Fruit fly (Drosophila melanogaster) whole organism, embryonic: ENCODE results near the gene CG13247.

Source experiments
- Atf6 ChIP-seq: fragments of 200-800 bp; sonication (Bioruptor generic); IDR thresholded peaks from 2 replicates; pipeline ENCODE4 v1.3.6; 2022; ENCODE audit warnings: missing biosample characterization, missing genetic modification characterization
- B-H1 ChIP-seq: fragments of 200-800 bp; sonication (Bioruptor generic); IDR thresholded peaks from 3 replicates; pipeline ENCODE4 v1.3.6; 2022; ENCODE audit warnings: missing biosample characterization, missing genetic modification characterization
- Bteb2 ChIP-seq: fragments of 200-800 bp; sonication (Bioruptor generic); optimal IDR thresholded peaks from 2 replicates; lab custom pipeline; 2016; ENCODE audit warnings: missing biosample characterization, missing genetic modification characterization
- CG11398 ChIP-seq: fragments of 200-800 bp; sonication (Bioruptor generic); optimal IDR thresholded peaks from 2 replicates; lab custom pipeline; 2016; ENCODE audit warnings: missing biosample characterization, missing genetic modification characterization
- CG13424 ChIP-seq: fragments of 200-800 bp; sonication (Bioruptor generic); optimal IDR thresholded peaks from 2 replicates; lab custom pipeline; 2019; ENCODE audit warnings: missing biosample characterization, mild to moderate bottlenecking, missing genetic modification characterization, moderate library complexity
- CG14710 ChIP-seq: fragments of 200-800 bp; sonication (Bioruptor generic); optimal IDR thresholded peaks from 3 replicates; lab custom pipeline; 2019; ENCODE audit warnings: missing biosample characterization, mild to moderate bottlenecking, missing genetic modification characterization, moderate library complexity
- CG14860 ChIP-seq: fragments of 200-800 bp; sonication (Bioruptor generic); IDR thresholded peaks from 3 replicates; pipeline ENCODE4 v1.3.6; 2022; ENCODE audit warnings: missing biosample characterization, missing genetic modification characterization; ENCODE audit not compliant: partially characterized antibody
- CG17912 ChIP-seq: fragments of 200-800 bp; sonication (Bioruptor generic); optimal IDR thresholded peaks from 2 replicates; lab custom pipeline; 2018; ENCODE audit warnings: missing biosample characterization, mild to moderate bottlenecking, missing genetic modification characterization
- CG1792 ChIP-seq: fragments of 200-800 bp; sonication (Bioruptor generic); optimal IDR thresholded peaks from 2 replicates; lab custom pipeline; 2016; ENCODE audit warnings: missing biosample characterization, missing genetic modification characterization
- CG18476 ChIP-seq: fragments of 200-800 bp; sonication (Bioruptor generic); optimal IDR thresholded peaks from 2 replicates; lab custom pipeline; 2016; ENCODE audit warnings: missing biosample characterization, mild to moderate bottlenecking, missing genetic modification characterization
- CG18619 ChIP-seq: fragments of 200-800 bp; sonication (Bioruptor generic); optimal IDR thresholded peaks from 3 replicates; lab custom pipeline; 2017; ENCODE audit warnings: missing biosample characterization, mild to moderate bottlenecking, missing genetic modification characterization
- CG2120 ChIP-seq: fragments of 200-800 bp; sonication (Bioruptor generic); optimal IDR thresholded peaks from 3 replicates; lab custom pipeline; 2016; ENCODE audit warnings: missing biosample characterization, missing genetic modification characterization
- CG2875 ChIP-seq: fragments of 200-800 bp; sonication (Bioruptor generic); optimal IDR thresholded peaks from 2 replicates; lab custom pipeline; 2017; ENCODE audit warnings: missing biosample characterization, mild to moderate bottlenecking, missing genetic modification characterization, missing genetic modification reagents
- CG34224 ChIP-seq: fragments of 200-800 bp; sonication (Bioruptor generic); IDR thresholded peaks from 3 replicates; pipeline ENCODE4 v1.3.6; 2022; ENCODE audit warnings: missing biosample characterization, missing genetic modification characterization; ENCODE audit not compliant: partially characterized antibody
- CG4404 ChIP-seq: fragments of 200-800 bp; sonication (Bioruptor generic); IDR thresholded peaks from 2 replicates; pipeline ENCODE4 v1.3.6; 2022; ENCODE audit warnings: missing biosample characterization, missing genetic modification characterization
- CG4730 ChIP-seq: fragments of 200-800 bp; sonication (Bioruptor generic); IDR thresholded peaks from 2 replicates; pipeline ENCODE4 v1.3.6; 2022; ENCODE audit warnings: missing biosample characterization, missing genetic modification characterization
- CG6683 ChIP-seq: fragments of 200-800 bp; sonication (Bioruptor generic); optimal IDR thresholded peaks from 2 replicates; lab custom pipeline; 2017; ENCODE audit warnings: missing biosample characterization, mild to moderate bottlenecking, missing genetic modification characterization, missing genetic modification reagents
- CG7372 ChIP-seq: fragments of 200-800 bp; sonication (Bioruptor generic); IDR thresholded peaks from 2 replicates; pipeline ENCODE4 v1.3.6; 2022; ENCODE audit warnings: missing biosample characterization, missing genetic modification characterization
- CG9727 ChIP-seq: fragments of 200-800 bp; sonication (Bioruptor generic); optimal IDR thresholded peaks from 3 replicates; lab custom pipeline; 2017; ENCODE audit warnings: missing biosample characterization, mild to moderate bottlenecking, missing genetic modification characterization
- CkIIα-i1 ChIP-seq: fragments of 200-800 bp; sonication (Bioruptor generic); IDR thresholded peaks from 2 replicates; pipeline ENCODE4 v1.3.6; 2022; ENCODE audit warnings: missing biosample characterization, missing genetic modification characterization
- Dp ChIP-seq: fragments of 200-800 bp; sonication (Bioruptor generic); optimal IDR thresholded peaks from 2 replicates; lab custom pipeline; 2018; ENCODE audit warnings: missing biosample characterization, mild to moderate bottlenecking, missing genetic modification characterization, moderate library complexity
- Dref ChIP-seq: fragments of 200-800 bp; sonication (Bioruptor generic); IDR thresholded peaks from 2 replicates; pipeline ENCODE4 v1.3.6; 2022; ENCODE audit warnings: missing biosample characterization, missing genetic modification characterization
- GATAe ChIP-seq: fragments of 200-800 bp; sonication (Bioruptor generic); conservative IDR thresholded peaks from 2 replicates; pipeline ENCODE4 v1.3.6; 2022; ENCODE audit warnings: missing biosample characterization, missing genetic modification characterization
- H15 ChIP-seq: fragments of 200-800 bp; sonication (Bioruptor generic); IDR thresholded peaks from 3 replicates; pipeline ENCODE4 v1.3.6; 2022; ENCODE audit warnings: missing biosample characterization, missing genetic modification characterization
- HLHmδ ChIP-seq: fragments of 200-800 bp; sonication (Bioruptor generic); optimal IDR thresholded peaks from 2 replicates; lab custom pipeline; 2018; ENCODE audit warnings: missing biosample characterization, mild to moderate bottlenecking, missing genetic modification characterization, moderate library complexity
- Hr3 ChIP-seq: fragments of 200-800 bp; sonication (Bioruptor generic); optimal IDR thresholded peaks from 3 replicates; lab custom pipeline; 2016; ENCODE audit warnings: missing biosample characterization, missing genetic modification characterization
- Hr78 ChIP-seq, 2 experiments: fragments of 200-800 bp in 1 of 2; fragments of >200 bp in 1 of 2; sonication (Bioruptor generic) in 1 of 2; optimal IDR thresholded peaks; 2 replicates each; lab custom pipeline; 2017 to 2019; ENCODE audit warnings: missing biosample characterization in 2 of 2, missing genetic modification characterization in 2 of 2, mild to moderate bottlenecking in 1 of 2, moderate library complexity in 1 of 2
- Mad ChIP-seq: fragments of 200-800 bp; sonication (Bioruptor generic); optimal IDR thresholded peaks from 2 replicates; lab custom pipeline; 2016; ENCODE audit warnings: missing biosample characterization, missing genetic modification characterization
- Med ChIP-seq: fragments of 200-800 bp; sonication (Bioruptor generic); peaks from one replicate; lab custom pipeline; 2016; ENCODE audit warnings: missing biosample characterization, missing genetic modification characterization, mild to moderate bottlenecking, inconsistent platforms, moderate library complexity
- NfI ChIP-seq: fragments of 200-800 bp; sonication (Bioruptor generic); optimal IDR thresholded peaks from 3 replicates; lab custom pipeline; 2018; ENCODE audit warnings: missing biosample characterization, mild to moderate bottlenecking, missing genetic modification characterization, moderate library complexity
- Tbp ChIP-seq: fragments of >200 bp; optimal IDR thresholded peaks from 2 replicates; lab custom pipeline; 2018; ENCODE audit warnings: missing biosample characterization, missing genetic modification characterization
- Usf ChIP-seq: fragments of 200-800 bp; sonication (Bioruptor generic); optimal IDR thresholded peaks from 2 replicates; lab custom pipeline; 2017; ENCODE audit warnings: missing genotype, missing biosample characterization, missing genetic modification characterization
- ab ChIP-seq: fragments of 200-800 bp; sonication (Bioruptor generic); optimal IDR thresholded peaks from 2 replicates; lab custom pipeline; 2016; ENCODE audit warnings: missing biosample characterization, missing genetic modification characterization
- bowl ChIP-seq: fragments of 200-800 bp; sonication (Bioruptor generic); IDR thresholded peaks from 2 replicates; pipeline ENCODE4 v1.3.6; 2022; ENCODE audit warnings: missing biosample characterization, missing genetic modification characterization
- caup ChIP-seq: fragments of 200-800 bp; sonication (Bioruptor generic); optimal IDR thresholded peaks from 3 replicates; lab custom pipeline; 2017; ENCODE audit warnings: missing biosample characterization, mild to moderate bottlenecking, missing genetic modification characterization, moderate library complexity; ENCODE audit not compliant: severe bottlenecking
- corto ChIP-seq: fragments of 200-800 bp; sonication (Bioruptor generic); optimal IDR thresholded peaks from 2 replicates; lab custom pipeline; 2016; ENCODE audit warnings: missing biosample characterization, mild to moderate bottlenecking, missing genetic modification characterization, moderate library complexity
- dm ChIP-seq: fragments of 200-800 bp; sonication (Bioruptor generic); optimal IDR thresholded peaks from 3 replicates; lab custom pipeline; 2016; ENCODE audit warnings: missing biosample characterization, missing genetic modification characterization
- gem ChIP-seq: fragments of 200-800 bp; sonication (Bioruptor generic); optimal IDR thresholded peaks from 2 replicates; lab custom pipeline; 2019; ENCODE audit warnings: missing biosample characterization, mild to moderate bottlenecking, missing genetic modification characterization, moderate library complexity
- gfzf ChIP-seq: fragments of 200-800 bp; sonication (Bioruptor generic); optimal IDR thresholded peaks from 2 replicates; lab custom pipeline; 2016; ENCODE audit warnings: missing biosample characterization, mild to moderate bottlenecking, missing genetic modification characterization, moderate library complexity
- jumu ChIP-seq: fragments of 200-800 bp; sonication (Bioruptor generic); optimal IDR thresholded peaks from 3 replicates; lab custom pipeline; 2016; ENCODE audit warnings: missing biosample characterization, missing genetic modification characterization
- kay ChIP-seq: fragments of 200-800 bp; sonication (Bioruptor generic); optimal IDR thresholded peaks from 2 replicates; lab custom pipeline; 2016; ENCODE audit warnings: missing biosample characterization, missing genetic modification characterization
- kni ChIP-seq: fragments of 200-800 bp; sonication (Bioruptor generic); optimal IDR thresholded peaks from 3 replicates; lab custom pipeline; 2017; ENCODE audit warnings: mild to moderate bottlenecking, missing biosample characterization, missing genetic modification reagents, missing genetic modification characterization
- luna ChIP-seq: fragments of 200-800 bp; sonication (Bioruptor generic); optimal IDR thresholded peaks from 2 replicates; lab custom pipeline; 2016; ENCODE audit warnings: missing biosample characterization, missing genetic modification characterization
- nau ChIP-seq: fragments of 200-800 bp; sonication (Bioruptor generic); optimal IDR thresholded peaks from 3 replicates; lab custom pipeline; 2017; ENCODE audit warnings: missing biosample characterization, mild to moderate bottlenecking, missing genetic modification characterization, missing genetic modification reagents
- pita ChIP-seq: fragments of 200-800 bp; sonication (Bioruptor generic); optimal IDR thresholded peaks from 2 replicates; lab custom pipeline; 2017; ENCODE audit warnings: missing biosample characterization, mild to moderate bottlenecking, missing genetic modification characterization
- ranshi ChIP-seq: fragments of 200-800 bp; sonication (Bioruptor generic); IDR thresholded peaks from 2 replicates; pipeline ENCODE4 v1.3.6; 2022; ENCODE audit warnings: missing biosample characterization, missing genetic modification characterization
- schlank ChIP-seq: fragments of 200-800 bp; sonication (Bioruptor generic); optimal IDR thresholded peaks from 2 replicates; lab custom pipeline; 2018; ENCODE audit warnings: missing biosample characterization, mild to moderate bottlenecking, missing genetic modification characterization
- slbo ChIP-seq: fragments of 200-800 bp; sonication (Bioruptor generic); IDR thresholded peaks from 2 replicates; pipeline ENCODE4 v1.3.6; 2022; ENCODE audit warnings: missing biosample characterization, missing genetic modification characterization
- stwl ChIP-seq: fragments of 200-800 bp; sonication (Bioruptor generic); optimal IDR thresholded peaks from 3 replicates; lab custom pipeline; 2018; ENCODE audit warnings: missing biosample characterization, mild to moderate bottlenecking, missing genetic modification characterization, moderate library complexity
- wor ChIP-seq: fragments of 200-800 bp; sonication (Bioruptor generic); IDR thresholded peaks from 2 replicates; pipeline ENCODE4 v1.3.6; 2022; ENCODE audit warnings: missing biosample characterization, missing genetic modification characterization

Gene CG13247

DNA sequence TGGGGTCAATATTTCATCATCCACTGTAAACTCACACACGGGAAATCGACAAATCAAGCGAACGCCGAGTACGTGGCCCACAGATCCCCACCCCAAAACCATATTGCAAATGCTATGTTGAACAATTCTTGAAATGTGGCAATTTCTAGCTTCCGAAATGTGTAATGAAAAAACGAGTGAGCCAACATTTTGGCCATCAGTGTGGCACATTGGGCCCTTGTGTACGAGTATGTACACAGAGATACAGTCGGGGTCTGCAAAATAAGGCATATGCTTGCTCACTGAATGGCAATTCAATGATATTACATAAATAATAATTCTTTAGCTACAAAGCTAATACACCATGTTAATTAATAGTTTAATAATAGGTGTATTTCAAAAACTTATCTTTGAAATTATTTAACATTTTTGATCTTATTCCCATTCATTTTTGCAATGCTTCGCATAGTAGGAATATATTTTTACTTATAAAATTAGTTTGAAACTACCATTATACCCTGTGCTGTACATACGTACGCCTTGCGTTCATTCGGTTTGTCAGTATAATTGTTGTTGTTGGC is 29.5 kb downstream of the CG13247 start (continued):
- peak; percentile 33; the same call in 1 of the 2 replicates for TF ChIP-seq Dref
- TF ChIP-seq CG4404 (GFP tag; lab: Robert Waterston, UW) = peak; percentile 67
- peak; percentile 82 for TF ChIP-seq Mad (GFP tag; lab: Kevin White, UChicago)
- TF ChIP-seq kni = peak; percentile 37
- TF ChIP-seq gem (tag; lab: Kevin White, UChicago) = peak; percentile 93
- peak; percentile 82 for TF ChIP-seq Bteb2 (GFP tag; lab: Kevin White, UChicago)
- TF ChIP-seq HLHmδ = no peak
- peak; percentile 67 for TF ChIP-seq CG2875 (GFP tag; lab: Kevin White, UChicago)
- TF ChIP-seq ab (GFP tag; lab: Kevin White, UChicago) = peak; percentile 82
- TF ChIP-seq Usf (GFP tag; lab: Kevin White, UChicago) = peak; percentile 70
- TF ChIP-seq H15 (GFP tag; lab: Robert Waterston, UW) = peak; percentile 77
- TF ChIP-seq B-H1 (GFP tag; lab: Robert Waterston, UW) = peak; percentile 63
- peak; percentile 96 for TF ChIP-seq Med
- TF ChIP-seq ranshi (GFP tag; lab: Robert Waterston, UW) = peak; percentile 73
- TF ChIP-seq CkIIα-i1 (GFP tag; lab: Robert Waterston, UW) = no peak
- TF ChIP-seq stwl = no peak
- TF ChIP-seq dm (GFP tag; lab: Kevin White, UChicago) = peak; percentile 66
- peak; percentile 57; the same call in 1 of the 2 replicates for TF ChIP-seq GATAe (GFP tag; lab: Robert Waterston, UW)
- no peak for TF ChIP-seq Tbp (GFP tag; lab: Kevin White, UChicago)
- peak; percentile 80 for TF ChIP-seq kay
- TF ChIP-seq NfI (GFP tag; lab: Kevin White, UChicago) = peak; percentile 83
- TF ChIP-seq CG18619 (GFP tag; lab: Kevin White, UChicago) = peak; percentile 89
- TF ChIP-seq CG6683 (GFP tag; lab: Kevin White, UChicago) = peak; percentile 70
- TF ChIP-seq CG17912 = peak; percentile 58
- TF ChIP-seq slbo (GFP tag; lab: Robert Waterston, UW) = peak; percentile 94
- TF ChIP-seq caup = peak; percentile 85
- peak; percentile 88 for TF ChIP-seq CG9727 (GFP tag; lab: Kevin White, UChicago)
- TF ChIP-seq bowl (GFP tag; lab: Robert Waterston, UW) = peak; percentile 68
- TF ChIP-seq CG4730 (GFP tag; lab: Robert Waterston, UW) = peak; percentile 73
- TF ChIP-seq CG13424 (tag; lab: Kevin White, UChicago) = peak; percentile 94
- peak; percentile 59 for TF ChIP-seq wor
- TF ChIP-seq CG2120 (GFP tag; lab: Kevin White, UChicago) = peak; percentile 93
- no peak for TF ChIP-seq CG34224 (GFP tag; lab: Robert Waterston, UW)
- peak in 1 of 2 experiments; percentile 59 for TF ChIP-seq Hr78 (GFP tag; optimal IDR thresholded peaks at IDR 0.05; lab: Kevin White, UChicago)
- TF ChIP-seq CG18476 (GFP tag; lab: Kevin White, UChicago) = peak; percentile 85
- peak; percentile 80 for TF ChIP-seq nau (GFP tag; lab: Kevin White, UChicago)
- peak; percentile 70 for TF ChIP-seq CG11398
- TF ChIP-seq CG14860 = no peak
- TF ChIP-seq Dp (GFP tag; lab: Kevin White, UChicago) = peak; percentile 3
- peak; percentile 72 for TF ChIP-seq CG14710 (tag; lab: Kevin White, UChicago)
- no peak for TF ChIP-seq pita (GFP tag; lab: Kevin White, UChicago)
- peak; percentile 52 for TF ChIP-seq luna (GFP tag; lab: Kevin White, UChicago)
- TF ChIP-seq Atf6 (GFP tag; lab: Robert Waterston, UW) = peak; percentile 92
- TF ChIP-seq schlank (tag; lab: Kevin White, UChicago) = peak; percentile 66
- peak; percentile 83 for TF ChIP-seq corto (GFP tag; lab: Kevin White, UChicago)
- no peak for TF ChIP-seq gfzf (GFP tag; lab: Kevin White, UChicago)
- peak; percentile 75 for TF ChIP-seq CG7372 (GFP tag; lab: Robert Waterston, UW)
- TF ChIP-seq Hr3 = peak; percentile 88
- TF ChIP-seq CG1792 (GFP tag; lab: Kevin White, UChicago) = peak; percentile 32
- TF ChIP-seq jumu (GFP tag; lab: Kevin White, UChicago) = peak; percentile 52
